Worm (Caenorhabditis elegans): ENCODE measurements around the gene F36H1.12.

F36H1.12 gene

DNA sequence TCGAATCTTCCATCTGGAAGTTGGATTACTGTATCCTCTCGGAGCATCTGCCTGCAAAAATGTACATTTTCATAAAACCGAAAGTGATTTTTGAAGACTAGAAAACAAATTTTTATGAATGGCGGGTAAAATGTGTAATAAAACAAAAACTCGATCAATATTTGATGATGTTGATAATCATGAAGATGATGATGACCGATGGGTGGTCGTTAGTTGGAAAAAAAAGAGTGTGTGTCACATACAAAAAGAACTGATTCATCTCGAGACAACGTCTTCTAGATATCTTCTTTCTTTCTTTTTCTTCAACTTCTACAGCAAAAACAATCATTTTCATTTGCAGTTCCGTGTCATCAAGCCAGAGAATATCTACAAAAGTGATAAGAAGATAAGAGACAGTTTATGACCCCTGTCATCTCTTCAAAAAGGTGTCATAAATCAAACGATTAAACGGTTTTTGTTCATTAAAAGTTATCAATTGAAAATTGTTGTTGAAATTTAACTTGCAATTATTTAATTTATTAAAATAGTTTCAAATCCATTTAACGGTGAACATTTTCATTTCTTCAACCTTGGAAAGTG lies 39.1 kb upstream of the F36H1.12 start, which contains the start of gene bcc-1 (continued):
- peak; percentile 12 for TF ChIP-seq nhr-90 (tag; optimal IDR thresholded peaks at IDR 0.05; ENCODE audit: poor library complexity)
- no peak for TF ChIP-seq tbx-2 (tag; optimal IDR thresholded peaks at IDR 0.05)
- TF ChIP-seq irx-1 (tag; optimal IDR thresholded peaks at IDR 0.05) = no peak
- TF ChIP-seq nhr-20 (tag; optimal IDR thresholded peaks at IDR 0.05) = peak; percentile 51
- no peak for TF ChIP-seq swsn-7 (tag; optimal IDR thresholded peaks at IDR 0.05)
- peak in 5 of 6 experiments; percentile 31 to 95 (median 81) for TF ChIP-seq elt-3 (tag; optimal IDR thresholded peaks at IDR 0.05)
- no peak for TF ChIP-seq ces-1 (GFP tag; optimal IDR thresholded peaks at IDR 0.05)
- TF ChIP-seq snu-23 (GFP tag; optimal IDR thresholded peaks at IDR 0.05) = peak; percentile 32

DNA sequence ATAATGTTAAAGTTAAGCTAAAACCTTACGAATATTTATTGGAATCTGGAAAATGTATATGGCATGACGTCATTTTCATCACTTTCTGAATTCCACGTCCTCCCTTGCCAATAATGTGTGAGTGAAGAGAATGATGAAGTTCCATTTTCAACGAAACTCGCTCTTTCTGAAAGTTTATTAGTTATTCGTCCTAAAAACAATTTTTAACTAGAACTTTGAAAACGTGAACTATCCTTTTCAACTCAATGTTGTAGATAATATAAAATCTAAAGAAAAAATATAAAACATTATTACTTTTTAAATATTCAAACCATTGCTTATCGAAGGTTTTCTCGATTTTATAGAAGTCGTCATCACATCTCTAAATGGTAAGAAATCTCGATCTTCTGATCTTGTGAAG lies 36.0 kb upstream of the F36H1.12 start, which contains the start of gene M7.7:
Gene M7.7 (plus strand): TSS at position 301 of the 400 bp plus-strand sequence.
- TF ChIP-seq ztf-4 (tag; optimal IDR thresholded peaks at IDR 0.05) = no peak
- no peak for TF ChIP-seq jun-1 (tag; optimal IDR thresholded peaks at IDR 0.05)
- TF ChIP-seq alr-1 (tag; optimal IDR thresholded peaks at IDR 0.05; ENCODE audit: borderline replicate concordance) = no peak
- no peak for TF ChIP-seq pqm-1 (tag; optimal IDR thresholded peaks at IDR 0.05)
- TF ChIP-seq lir-3 (tag; optimal IDR thresholded peaks at IDR 0.05; ENCODE audit: poor library complexity) = no peak
- TF ChIP-seq nhr-237 (tag; optimal IDR thresholded peaks at IDR 0.05) = no peak
- no peak for TF ChIP-seq nhr-90 (tag; optimal IDR thresholded peaks at IDR 0.05; ENCODE audit: poor library complexity)
- no peak for TF ChIP-seq nhr-11 (tag; optimal IDR thresholded peaks at IDR 0.05)
- no peak for TF ChIP-seq nhr-76 (tag; optimal IDR thresholded peaks at IDR 0.05)
- TF ChIP-seq lin-39 (tag; optimal IDR thresholded peaks at IDR 0.05) = no peak
- no peak for TF ChIP-seq dpl-1 (GFP tag; optimal IDR thresholded peaks at IDR 0.05)
- no peak for TF ChIP-seq nhr-84 (tag; optimal IDR thresholded peaks at IDR 0.05)
- TF ChIP-seq ces-1 (GFP tag; optimal IDR thresholded peaks at IDR 0.05) = no peak
- TF ChIP-seq efl-3 (GFP tag; optimal IDR thresholded peaks at IDR 0.05) = no peak
- TF ChIP-seq snpc-4 (tag; optimal IDR thresholded peaks at IDR 0.05) = no peak
- no peak for TF ChIP-seq unc-86 (tag; optimal IDR thresholded peaks at IDR 0.05)
- no peak for TF ChIP-seq isw-1 (GFP tag; IDR thresholded peaks at IDR 0.05)
- TF ChIP-seq ceh-8 (GFP tag; optimal IDR thresholded peaks at IDR 0.05) = no peak
- no peak for TF ChIP-seq lsy-2 (tag; optimal IDR thresholded peaks at IDR 0.05)
- TF ChIP-seq F16B12.6 (tag; optimal IDR thresholded peaks at IDR 0.05) = no peak

DNA sequence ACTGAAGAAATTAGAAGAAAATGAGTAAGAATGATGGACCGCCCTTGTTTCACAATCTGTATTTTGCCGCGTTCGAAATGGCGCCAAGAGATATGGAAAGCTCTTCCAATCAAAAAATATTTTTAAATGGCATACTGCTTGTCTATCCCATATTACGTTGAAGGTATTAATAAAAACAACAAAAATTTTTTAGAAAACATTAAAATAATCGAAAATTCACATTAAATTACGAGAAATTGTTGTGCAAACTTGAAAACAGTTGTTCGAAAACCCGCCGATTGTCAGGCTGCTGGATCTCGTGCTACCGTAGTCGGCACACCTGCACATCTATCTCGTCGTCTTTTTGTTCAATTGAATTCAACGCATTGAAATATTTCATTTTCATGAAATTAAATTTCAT lies 30.1 kb upstream of the F36H1.12 start, which contains the start of gene klc-1:
Gene klc-1 (plus strand): TSS at position 127 of the 400 bp plus-strand sequence.
- peak; percentile 40 to 69 for TF ChIP-seq lsy-2 (tag; optimal IDR thresholded peaks at IDR 0.05)
- TF ChIP-seq snu-23 (GFP tag; optimal IDR thresholded peaks at IDR 0.05) = no peak
- TF ChIP-seq unc-62 (GFP tag; optimal IDR thresholded peaks at IDR 0.05) = no peak
- TF ChIP-seq dpl-1 (GFP tag; optimal IDR thresholded peaks at IDR 0.05) = peak in 1 of 3 experiments; percentile 2

DNA sequence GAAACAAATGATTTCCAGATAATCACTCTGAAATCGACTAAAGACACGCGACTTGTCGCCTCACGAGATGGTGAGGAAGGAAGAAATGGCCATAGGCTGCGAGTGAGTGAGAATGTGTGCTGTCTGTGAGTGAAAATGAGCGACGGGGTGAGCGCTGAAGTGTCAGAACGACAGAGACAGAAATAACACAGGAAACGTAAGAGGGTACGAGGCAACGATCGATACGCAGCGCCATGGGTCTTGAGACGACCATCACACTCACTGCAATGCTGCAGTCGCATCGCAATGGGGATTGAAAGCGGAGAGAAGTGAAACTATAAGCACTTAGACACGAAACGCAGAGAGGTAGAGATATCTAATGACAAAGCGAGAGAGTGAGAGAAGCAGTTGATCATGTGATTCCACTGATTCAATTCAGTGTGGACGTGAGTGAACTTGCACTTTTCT lies 29.3 kb upstream of the F36H1.12 start:
- peak; percentile 91 for TF ChIP-seq nhr-237 (tag; optimal IDR thresholded peaks at IDR 0.05)
- TF ChIP-seq dpl-1 (GFP tag; optimal IDR thresholded peaks at IDR 0.05) = peak; percentile 69 to 75 (median 73)
- peak; percentile 95 for TF ChIP-seq nhr-77 (tag; optimal IDR thresholded peaks at IDR 0.05)
- peak in 1 of 2 experiments; percentile 77 for TF ChIP-seq ztf-11 (tag; optimal IDR thresholded peaks at IDR 0.05)
- TF ChIP-seq tlp-1 (tag; optimal IDR thresholded peaks at IDR 0.05) = no peak
- TF ChIP-seq lin-39 (tag; optimal IDR thresholded peaks at IDR 0.05) = peak; percentile 83
- TF ChIP-seq vab-15 (tag; optimal IDR thresholded peaks at IDR 0.05) = peak; percentile 63
- peak; percentile 86 to 92 for TF ChIP-seq efl-1 (optimal IDR thresholded peaks at IDR 0.05)
- peak; percentile 67 to 97 for TF ChIP-seq efl-1 (GFP tag; optimal IDR thresholded peaks at IDR 0.05 in 1 of 2)
- peak; percentile 94 for TF ChIP-seq xbp-1 (tag; optimal IDR thresholded peaks at IDR 0.05)
- TF ChIP-seq nhr-47 (tag; optimal IDR thresholded peaks at IDR 0.05) = peak; percentile 96
- peak; percentile 90 for TF ChIP-seq nhr-90 (tag; optimal IDR thresholded peaks at IDR 0.05; ENCODE audit: poor library complexity)
- peak; percentile 65 for TF ChIP-seq elt-2 (tag; optimal IDR thresholded peaks at IDR 0.05)
- peak; percentile 92 for TF ChIP-seq fkh-10 (GFP tag; optimal IDR thresholded peaks at IDR 0.05)
- TF ChIP-seq jun-1 (tag; optimal IDR thresholded peaks at IDR 0.05) = peak; percentile 92
- peak; percentile 42 for TF ChIP-seq sup-37 (GFP tag; optimal IDR thresholded peaks at IDR 0.05)
- peak; percentile 91 for TF ChIP-seq C16A3.4 (tag; optimal IDR thresholded peaks at IDR 0.05)
- peak; percentile 98 for TF ChIP-seq nhr-85 (tag)
- TF ChIP-seq fkh-4 (tag; optimal IDR thresholded peaks at IDR 0.05; ENCODE audit: borderline replicate concordance) = peak; percentile 57
- peak; percentile 99 for TF ChIP-seq nhr-71 (tag; optimal IDR thresholded peaks at IDR 0.05)
- TF ChIP-seq sptf-1 (tag; optimal IDR thresholded peaks at IDR 0.05) = no peak
- peak; percentile 93 for TF ChIP-seq lin-13 (GFP tag; optimal IDR thresholded peaks at IDR 0.05)
- TF ChIP-seq hlh-17 (GFP tag; optimal IDR thresholded peaks at IDR 0.05; ENCODE audit: borderline replicate concordance) = no peak
- TF ChIP-seq blmp-1 (tag; optimal IDR thresholded peaks at IDR 0.05) = peak; percentile 86
